Worm (Caenorhabditis elegans) whole organism, L2 larva: ENCODE data around the gene C55A1.1.
"Not testable (repeated sequence)": the region's sequence is repeated elsewhere in the genome, so short reads cannot be mapped to it uniquely, and the experiment has no call there.

ENCODE experiments used
- F13H6.1 ChIP-seq: sonication (generic microtip); optimal IDR thresholded peaks from 2 replicates; lab custom pipeline; 2016; ENCODE audit warnings: missing genetic modification characterization, missing compliant biosample characterization
- R02D3.7 ChIP-seq: fragments of 150-350 bp; optimal IDR thresholded peaks from 2 replicates; lab custom pipeline; 2014; ENCODE audit warnings: missing biosample characterization, missing genetic modification characterization
- Y55F3AM.14 ChIP-seq: fragments of 200-800 bp; sonication (Bioruptor generic); optimal IDR thresholded peaks from 2 replicates; lab custom pipeline; 2018; ENCODE audit warnings: mild to moderate bottlenecking, missing genetic modification characterization, missing compliant biosample characterization
- ceh-16 ChIP-seq: fragments of 150-350 bp; optimal IDR thresholded peaks from 2 replicates; lab custom pipeline; 2014; ENCODE audit warnings: missing biosample characterization, missing genetic modification characterization
- ceh-82 ChIP-seq: fragments of 150-350 bp; optimal IDR thresholded peaks from 2 replicates; lab custom pipeline; 2014; ENCODE audit warnings: missing biosample characterization, missing genetic modification characterization
- crh-2 ChIP-seq: sonication (generic microtip); optimal IDR thresholded peaks from 2 replicates; lab custom pipeline; 2017; ENCODE audit warnings: missing biosample characterization, missing genetic modification characterization
- dmd-4 ChIP-seq: sonication (generic microtip); optimal IDR thresholded peaks from 2 replicates; lab custom pipeline; 2017; ENCODE audit warnings: missing biosample characterization, missing genetic modification characterization
- egl-27 ChIP-seq: sonication (generic microtip); optimal IDR thresholded peaks from 3 replicates; lab custom pipeline; 2017; ENCODE audit warnings: missing biosample characterization, missing genetic modification reagents, missing genetic modification characterization
- elt-1 ChIP-seq: fragments of 150-350 bp; optimal IDR thresholded peaks from 2 replicates; lab custom pipeline; 2014; ENCODE audit warnings: missing biosample characterization, missing genetic modification characterization
- gmeb-1 ChIP-seq: fragments of 150-350 bp; optimal IDR thresholded peaks from 2 replicates; lab custom pipeline; 2014; ENCODE audit warnings: missing biosample characterization, missing genetic modification characterization
- lin-11 ChIP-seq: fragments of 150-350 bp; sonication (generic microtip); optimal IDR thresholded peaks from 2 replicates; lab custom pipeline; 2014; ENCODE audit warnings: missing biosample characterization, missing genetic modification characterization, inconsistent platforms, mixed read lengths
- lsy-2 ChIP-seq, 2 experiments: fragments of 150-350 bp in 1 of 2; sonication (generic microtip) in 1 of 2; optimal IDR thresholded peaks; 2 replicates each; lab custom pipeline; 2014 to 2017; ENCODE audit warnings: missing biosample characterization in 2 of 2, missing genetic modification characterization in 2 of 2
- mab-5 ChIP-seq: fragments of 150-350 bp; optimal IDR thresholded peaks from 2 replicates; lab custom pipeline; 2014; ENCODE audit warnings: missing biosample characterization, missing genetic modification characterization
- mbf-1 ChIP-seq: sonication (generic microtip); optimal IDR thresholded peaks from 2 replicates; lab custom pipeline; 2017; ENCODE audit warnings: missing biosample characterization, missing genetic modification characterization
- mdl-1 ChIP-seq, 2 experiments: fragments of 150-350 bp in 1 of 2; sonication (generic microtip) in 1 of 2; optimal IDR thresholded peaks; 2 replicates each; lab custom pipeline; 2017; ENCODE audit warnings: missing biosample characterization in 2 of 2, missing genetic modification characterization in 2 of 2
- nhr-10 ChIP-seq: sonication (generic microtip); optimal IDR thresholded peaks from 2 replicates; lab custom pipeline; 2017; ENCODE audit warnings: missing biosample characterization, missing genetic modification characterization
- nhr-129 ChIP-seq: fragments of 150-350 bp; optimal IDR thresholded peaks from 2 replicates; lab custom pipeline; 2014; ENCODE audit warnings: missing biosample characterization, missing genetic modification characterization
- nhr-21 ChIP-seq: fragments of 150-350 bp; optimal IDR thresholded peaks from 2 replicates; lab custom pipeline; 2014; ENCODE audit warnings: missing biosample characterization, missing genetic modification characterization
- nhr-25 ChIP-seq: fragments of 150-350 bp; sonication (generic microtip); optimal IDR thresholded peaks from 3 replicates; lab custom pipeline; 2014; ENCODE audit warnings: missing biosample characterization, missing genetic modification characterization
- nhr-6 ChIP-seq: fragments of 150-350 bp; optimal IDR thresholded peaks from 2 replicates; lab custom pipeline; 2014; ENCODE audit warnings: missing biosample characterization, missing genetic modification characterization
- nhr-77 ChIP-seq: fragments of 150-350 bp; optimal IDR thresholded peaks from 2 replicates; lab custom pipeline; 2014; ENCODE audit warnings: missing biosample characterization, missing genetic modification characterization
- peb-1 ChIP-seq: fragments of 150-350 bp; optimal IDR thresholded peaks from 2 replicates; lab custom pipeline; 2014; ENCODE audit warnings: missing biosample characterization, missing genetic modification characterization
- sem-4 ChIP-seq: fragments of 150-350 bp; optimal IDR thresholded peaks from 2 replicates; lab custom pipeline; 2014; ENCODE audit warnings: missing biosample characterization, missing genetic modification reagents, missing genetic modification characterization
- skn-1 ChIP-seq: sonication (generic microtip); optimal IDR thresholded peaks from 2 replicates; lab custom pipeline; 2017; ENCODE audit warnings: missing biosample characterization, missing genetic modification characterization
- sma-9 ChIP-seq, 2 experiments: fragments of 150-350 bp in 1 of 2; sonication (generic microtip) in 1 of 2; optimal IDR thresholded peaks; 2 replicates each; lab custom pipeline; 2014 to 2016; ENCODE audit warnings: missing genetic modification characterization in 2 of 2, mild to moderate bottlenecking in 1 of 2, missing biosample characterization in 1 of 2, missing compliant biosample characterization in 1 of 2, missing genetic modification reagents in 1 of 2, moderate library complexity in 1 of 2
- snpc-4 ChIP-seq: fragments of 150-350 bp; optimal IDR thresholded peaks from 2 replicates; lab custom pipeline; 2014; ENCODE audit warnings: missing biosample characterization, missing genetic modification characterization
- unc-39 ChIP-seq: fragments of 150-350 bp; optimal IDR thresholded peaks from 2 replicates; lab custom pipeline; 2014; ENCODE audit warnings: missing biosample characterization, missing genetic modification characterization
- unc-55 ChIP-seq: fragments of 150-350 bp; sonication (generic microtip); optimal IDR thresholded peaks from 3 replicates; lab custom pipeline; 2014; ENCODE audit warnings: missing biosample characterization, missing genetic modification reagents, missing genetic modification characterization
- zag-1 ChIP-seq: fragments of 150-350 bp; optimal IDR thresholded peaks from 2 replicates; lab custom pipeline; 2014; ENCODE audit warnings: missing biosample characterization, missing genetic modification characterization
- ztf-1 ChIP-seq: fragments of 200-800 bp; sonication (Bioruptor generic); conservative IDR thresholded peaks from 2 replicates; pipeline ENCODE4 v1.3.6; 2022; ENCODE audit warnings: missing genetic modification characterization, missing compliant biosample characterization

C55A1.1 gene

DNA sequence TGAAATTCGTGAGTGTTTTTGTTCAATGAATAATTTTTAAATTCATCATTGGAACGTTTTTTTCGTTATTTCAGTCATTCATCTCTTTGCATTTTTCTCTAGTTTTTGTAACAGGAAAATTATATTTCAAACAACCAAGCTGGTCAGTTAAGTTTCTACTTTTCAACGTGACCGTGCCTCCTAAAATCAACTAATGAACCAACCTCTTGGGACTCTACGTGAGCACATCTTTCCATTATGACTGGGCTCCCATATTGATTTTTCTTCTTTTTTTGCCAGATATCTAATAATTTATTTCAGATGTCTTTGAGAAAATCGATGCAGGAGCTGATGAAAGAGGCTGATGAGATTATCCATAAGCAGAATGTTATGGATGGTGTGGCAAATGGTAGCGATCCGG is 3.9 kb downstream of the C55A1.1 start, which contains the start of gene C55A1.11:
Gene C55A1.11 (plus strand): TSS at position 301 of the 400 bp plus-strand sequence.
- no peak for TF ChIP-seq sem-4 (tag; lab: Kevin White, UChicago)
- TF ChIP-seq nhr-21: no peak
- no peak for TF ChIP-seq unc-55 (GFP tag; lab: Kevin White, UChicago)
- TF ChIP-seq sma-9 (GFP tag; optimal IDR thresholded peaks at IDR 0.05; lab: Kevin White, UChicago): no peak
- TF ChIP-seq sma-9 (tag; optimal IDR thresholded peaks at IDR 0.05; lab: Kevin White, UChicago): no peak
- no peak for TF ChIP-seq mbf-1
- TF ChIP-seq zag-1 (tag; lab: Kevin White, UChicago): no peak
- TF ChIP-seq nhr-77 (tag; lab: Kevin White, UChicago): no peak
- TF ChIP-seq snpc-4 (tag; lab: Kevin White, UChicago): no peak
- TF ChIP-seq crh-2: no peak
- TF ChIP-seq nhr-10: no peak
- TF ChIP-seq F13H6.1 (tag; lab: Kevin White, UChicago): no peak
- no peak for TF ChIP-seq gmeb-1 (tag; lab: Kevin White, UChicago)
- no peak for TF ChIP-seq elt-1
- TF ChIP-seq peb-1 (tag; lab: Kevin White, UChicago): no peak
- TF ChIP-seq ceh-82 (tag; lab: Kevin White, UChicago): no peak
- TF ChIP-seq nhr-25 (tag; lab: Kevin White, UChicago): no peak

DNA sequence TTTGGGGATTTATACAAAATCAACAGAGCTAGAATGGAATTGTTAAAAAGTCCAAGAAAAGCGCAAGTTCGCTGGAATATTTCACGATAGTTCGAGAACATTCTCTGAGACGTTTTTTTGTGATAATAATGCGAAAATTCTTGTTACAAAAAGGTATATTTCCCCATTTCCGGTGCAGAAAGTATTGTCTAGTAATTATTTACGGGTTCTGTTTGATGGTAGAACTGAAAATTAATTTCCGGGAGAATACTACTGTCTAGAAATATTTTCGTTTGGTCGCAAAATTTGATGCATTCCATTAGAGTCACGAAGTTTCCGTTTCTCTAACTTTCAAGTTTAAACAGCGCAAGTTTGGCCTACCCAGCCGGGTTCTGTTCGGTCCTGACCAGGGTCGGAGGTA is 7.9 kb downstream of the C55A1.1 start, which contains the start of gene str-248:
Gene str-248 (minus strand): TSS at position 101 of the 400 bp plus-strand sequence.
- TF ChIP-seq unc-55 (GFP tag; lab: Kevin White, UChicago) (no peak), R02D3.7 (tag; lab: Kevin White, UChicago) (no peak), egl-27 (tag; lab: Kevin White, UChicago) (no peak), sem-4 (tag; lab: Kevin White, UChicago) (no peak)

- TF ChIP-seq ztf-1 (GFP tag; lab: Robert Waterston, UW) (no peak), unc-39 (tag; lab: Kevin White, UChicago) (no peak)
Measured at ce11 chrV:15638853-15639252, 17.2 kb downstream of the C55A1.1 start, which contains the start of gene srz-44. TSS of gene srz-44 (minus strand) at chrV:15638953.

- TF ChIP-seq lin-11, nhr-129, egl-27 (tag; lab: Kevin White, UChicago): not testable (repeated sequence)
Measured at ce11 chrV:15643192-15643591, 21.6 kb downstream of the C55A1.1 start, which contains the start of gene C55A1.4. TSS of gene C55A1.4 (minus strand) at chrV:15643292.

DNA sequence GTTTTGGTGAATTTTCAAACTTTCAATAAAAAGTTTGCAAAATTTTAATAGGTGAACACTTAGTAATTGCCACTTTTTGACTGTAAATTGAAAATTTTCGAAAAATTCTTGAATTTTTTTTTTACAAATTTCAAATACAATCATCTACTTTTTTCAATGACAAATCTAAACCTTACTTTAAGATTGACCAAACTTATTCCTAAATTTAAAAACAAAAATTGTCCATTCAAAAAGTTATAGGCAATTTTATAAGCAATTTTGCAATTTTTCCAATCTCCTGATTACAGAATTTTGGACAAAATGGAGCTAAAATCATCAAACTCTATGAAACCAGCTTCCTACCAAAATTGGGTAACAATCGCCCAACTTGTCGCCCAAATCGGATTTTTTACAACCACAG is 23.0 kb downstream of the C55A1.1 start, which contains the start of gene str-23:
Gene str-23 (plus strand): TSS at position 301 of the 400 bp plus-strand sequence.
- TF ChIP-seq egl-27 (tag; lab: Kevin White, UChicago) (no peak), mdl-1 (tag; optimal IDR thresholded peaks at IDR 0.05; lab: Kevin White, UChicago) (no peak), ceh-16 (no peak), nhr-129 (tag; lab: Kevin White, UChicago) (no peak), nhr-25 (tag; lab: Kevin White, UChicago) (no peak), skn-1 (no peak), sem-4 (tag; lab: Kevin White, UChicago) (no peak), sma-9 (GFP tag; optimal IDR thresholded peaks at IDR 0.05; lab: Kevin White, UChicago) (no peak), sma-9 (tag; optimal IDR thresholded peaks at IDR 0.05; lab: Kevin White, UChicago) (no peak), nhr-77 (tag; lab: Kevin White, UChicago) (no peak), ztf-1 (GFP tag; lab: Robert Waterston, UW) (no peak), nhr-6 (tag; lab: Kevin White, UChicago) (no peak), Y55F3AM.14 (GFP tag; lab: Kevin White, UChicago) (no peak), snpc-4 (tag; lab: Kevin White, UChicago) (no peak), dmd-4 (tag; lab: Kevin White, UChicago) (no peak), mab-5 (no peak), nhr-21 (no peak), unc-55 (GFP tag; lab: Kevin White, UChicago) (no peak), ceh-82 (tag; lab: Kevin White, UChicago) (no peak)

DNA sequence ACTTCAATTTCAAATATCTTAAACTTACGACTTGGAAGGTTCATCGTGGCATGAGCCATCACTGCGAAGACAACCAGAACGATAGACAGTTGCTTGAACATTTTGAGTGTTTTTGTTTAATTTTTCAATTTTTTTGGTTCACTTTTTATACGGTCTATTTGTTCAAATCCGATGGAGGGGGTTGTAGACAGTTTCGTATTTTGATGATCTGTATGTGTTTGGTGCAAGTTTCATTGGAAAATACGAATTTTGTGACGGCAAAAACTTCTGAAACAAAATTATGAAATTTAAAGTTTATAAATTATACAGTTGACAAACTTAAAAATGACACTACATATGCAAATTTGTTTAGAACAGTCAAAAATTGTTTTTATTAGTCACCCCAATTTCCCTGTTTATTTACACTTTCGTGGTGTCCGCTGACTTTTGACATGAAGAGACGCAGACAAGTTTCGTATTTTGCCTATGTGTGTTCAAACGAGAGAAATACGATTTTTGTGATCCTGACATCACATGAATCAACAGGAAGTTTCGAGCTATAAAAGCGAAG is 26.0 kb downstream of the C55A1.1 start, which contains the start of the genes C55A1.7 and C55A1.6:
Gene C55A1.7 (minus strand): TSS at position 101 of the 550 bp plus-strand sequence.
Gene C55A1.6 (plus strand): TSS at position 500 of the 550 bp plus-strand sequence.
- TF ChIP-seq lsy-2 (tag; optimal IDR thresholded peaks at IDR 0.05; lab: Kevin White, UChicago); mdl-1 (tag; optimal IDR thresholded peaks at IDR 0.05; lab: Kevin White, UChicago); gmeb-1 (tag; lab: Kevin White, UChicago): not testable (repeated sequence)
